Fruit fly (Drosophila melanogaster) whole organism, embryonic: ENCODE measurements around the gene CG15170.

Experiments used
- Antp ChIP-seq: fragments of 200-800 bp; sonication (Bioruptor generic); optimal IDR thresholded peaks from 3 replicates; lab custom pipeline; 2016; ENCODE audit warnings: missing biosample characterization, missing genetic modification characterization
- Atf6 ChIP-seq: fragments of 200-800 bp; sonication (Bioruptor generic); IDR thresholded peaks from 2 replicates; pipeline ENCODE4 v1.3.6; 2022; ENCODE audit warnings: missing biosample characterization, missing genetic modification characterization
- Blimp-1 ChIP-seq: fragments of 200-800 bp; sonication (Bioruptor generic); optimal IDR thresholded peaks from 3 replicates; lab custom pipeline; 2018; ENCODE audit warnings: missing biosample characterization, missing genetic modification characterization, mild to moderate bottlenecking, moderate library complexity, missing genetic modification reagents
- CG10209 ChIP-seq: fragments of 200-800 bp; sonication (Bioruptor generic); optimal IDR thresholded peaks from 3 replicates; lab custom pipeline; 2017; ENCODE audit warnings: missing biosample characterization, mild to moderate bottlenecking, missing genetic modification characterization, missing genetic modification reagents
- CG1024 ChIP-seq: fragments of 200-800 bp; sonication (Bioruptor generic); IDR thresholded peaks from 2 replicates; pipeline ENCODE4 v1.3.6; 2022; ENCODE audit warnings: missing biosample characterization, missing genetic modification characterization
- CG10267 ChIP-seq: fragments of 200-800 bp; sonication (Bioruptor generic); optimal IDR thresholded peaks from 2 replicates; lab custom pipeline; 2018; ENCODE audit warnings: missing biosample characterization, mild to moderate bottlenecking, missing genetic modification characterization, moderate library complexity
- CG10565 ChIP-seq: fragments of 200-800 bp; sonication (Bioruptor generic); optimal IDR thresholded peaks from 3 replicates; lab custom pipeline; 2016; ENCODE audit warnings: missing biosample characterization, mild to moderate bottlenecking, missing genetic modification characterization
- CG11085 ChIP-seq: fragments of 200-800 bp; sonication (Bioruptor generic); IDR thresholded peaks from 2 replicates; pipeline ENCODE4 v1.3.6; 2022; ENCODE audit warnings: missing biosample characterization, missing genetic modification characterization
- CG11695 ChIP-seq: fragments of 200-800 bp; sonication (Bioruptor generic); IDR thresholded peaks from 3 replicates; pipeline ENCODE4 v1.3.6; 2022; ENCODE audit warnings: missing biosample characterization, missing genetic modification characterization
- CG11696 ChIP-seq: fragments of 200-800 bp; sonication (Bioruptor generic); IDR thresholded peaks from 2 replicates; pipeline ENCODE4 v1.3.6; 2022; ENCODE audit warnings: missing biosample characterization, missing genetic modification characterization
- CG13624 ChIP-seq: fragments of 200-800 bp; sonication (Bioruptor generic); optimal IDR thresholded peaks from 2 replicates; lab custom pipeline; 2016; ENCODE audit warnings: missing biosample characterization, missing genetic modification characterization
- CG14710 ChIP-seq: fragments of 200-800 bp; sonication (Bioruptor generic); optimal IDR thresholded peaks from 3 replicates; lab custom pipeline; 2019; ENCODE audit warnings: missing biosample characterization, mild to moderate bottlenecking, missing genetic modification characterization, moderate library complexity
- CG1647 ChIP-seq: fragments of 200-800 bp; sonication (Bioruptor generic); optimal IDR thresholded peaks from 3 replicates; lab custom pipeline; 2016; ENCODE audit warnings: missing biosample characterization, missing genetic modification characterization
- CG18262 ChIP-seq: fragments of 200-800 bp; optimal IDR thresholded peaks from 3 replicates; lab custom pipeline; 2019; ENCODE audit warnings: missing biosample characterization, mild to moderate bottlenecking, missing genetic modification characterization, moderate library complexity
- CG2202 ChIP-seq: fragments of 200-800 bp; sonication (Bioruptor generic); optimal IDR thresholded peaks from 2 replicates; lab custom pipeline; 2018; ENCODE audit warnings: missing biosample characterization, mild to moderate bottlenecking, missing genetic modification characterization
- CG2678 ChIP-seq: fragments of 200-800 bp; sonication (Bioruptor generic); optimal IDR thresholded peaks from 3 replicates; lab custom pipeline; 2019; ENCODE audit warnings: missing biosample characterization, mild to moderate bottlenecking, missing genetic modification characterization, moderate library complexity
- CG2889 ChIP-seq: fragments of 200-800 bp; sonication (Bioruptor generic); IDR thresholded peaks from 3 replicates; pipeline ENCODE4 v1.3.6; 2022; ENCODE audit warnings: missing biosample characterization, missing genetic modification characterization
- CG30431 ChIP-seq: fragments of 200-800 bp; sonication (Bioruptor generic); optimal IDR thresholded peaks from 2 replicates; lab custom pipeline; 2017; ENCODE audit warnings: missing biosample characterization, missing genetic modification characterization
- CG4282 ChIP-seq: fragments of 200-800 bp; sonication (Bioruptor generic); optimal IDR thresholded peaks from 2 replicates; lab custom pipeline; 2016; ENCODE audit warnings: missing biosample characterization, missing genetic modification characterization
- CG6813 ChIP-seq: fragments of 200-800 bp; sonication (Bioruptor generic); optimal IDR thresholded peaks from 2 replicates; lab custom pipeline; 2017; ENCODE audit warnings: missing biosample characterization, missing genetic modification characterization, mild to moderate bottlenecking, moderate library complexity, missing genetic modification reagents
- CG7372 ChIP-seq: fragments of 200-800 bp; sonication (Bioruptor generic); IDR thresholded peaks from 2 replicates; pipeline ENCODE4 v1.3.6; 2022; ENCODE audit warnings: missing biosample characterization, missing genetic modification characterization
- CG8478 ChIP-seq: fragments of >200 bp; optimal IDR thresholded peaks from 2 replicates; lab custom pipeline; 2018
- CG9876 ChIP-seq: fragments of 200-800 bp; sonication (Bioruptor generic); optimal IDR thresholded peaks from 2 replicates; lab custom pipeline; 2016; ENCODE audit warnings: missing biosample characterization, missing genetic modification characterization
- CHES-1-like ChIP-seq: fragments of 200-800 bp; sonication (Bioruptor generic); optimal IDR thresholded peaks from 2 replicates; lab custom pipeline; 2016; ENCODE audit warnings: missing biosample characterization, missing genetic modification characterization
- Dll ChIP-seq: fragments of 200-800 bp; sonication (Bioruptor generic); IDR thresholded peaks from 4 replicates; pipeline ENCODE4 v1.3.6; 2022; ENCODE audit warnings: missing biosample characterization, missing genetic modification characterization; ENCODE audit not compliant: partially characterized antibody
- Ets65A ChIP-seq: fragments of 200-800 bp; sonication (Bioruptor generic); peaks from one replicate; lab custom pipeline; 2016; ENCODE audit warnings: missing biosample characterization, missing genetic modification characterization
- Fer1 ChIP-seq: fragments of 200-800 bp; sonication (Bioruptor generic); optimal IDR thresholded peaks from 2 replicates; lab custom pipeline; 2017; ENCODE audit warnings: missing biosample characterization, mild to moderate bottlenecking, missing genetic modification characterization
- HLHmδ ChIP-seq: fragments of 200-800 bp; sonication (Bioruptor generic); optimal IDR thresholded peaks from 2 replicates; lab custom pipeline; 2018; ENCODE audit warnings: missing biosample characterization, mild to moderate bottlenecking, missing genetic modification characterization, moderate library complexity
- Jarid2 ChIP-seq: fragments of 200-800 bp; sonication (Bioruptor generic); optimal IDR thresholded peaks from 3 replicates; lab custom pipeline; 2017; ENCODE audit warnings: mild to moderate bottlenecking, missing biosample characterization, missing genetic modification reagents, missing genetic modification characterization
- Lpt ChIP-seq: fragments of >200 bp; optimal IDR thresholded peaks from 2 replicates; lab custom pipeline; 2018; ENCODE audit warnings: missing biosample characterization, missing genetic modification characterization
- NC2β ChIP-seq: fragments of 200-800 bp; sonication (Bioruptor generic); optimal IDR thresholded peaks from 2 replicates; lab custom pipeline; 2016; ENCODE audit warnings: missing biosample characterization, missing genetic modification characterization
- Optix ChIP-seq: fragments of 200-800 bp; sonication (Bioruptor generic); IDR thresholded peaks from 3 replicates; pipeline ENCODE4 v1.3.6; 2022; ENCODE audit warnings: missing biosample characterization, missing genetic modification characterization
- Taf1 ChIP-seq: fragments of 200-800 bp; sonication (Bioruptor generic); IDR thresholded peaks from 2 replicates; pipeline ENCODE4 v1.3.6; 2022; ENCODE audit warnings: missing biosample characterization, missing genetic modification characterization
- bsh ChIP-seq, 2 experiments: fragments of 200-800 bp; sonication (Bioruptor generic); optimal IDR thresholded peaks; 2 replicates each; lab custom pipeline; 2017 to 2018; ENCODE audit warnings: mild to moderate bottlenecking in 2 of 2, missing biosample characterization in 2 of 2, missing genetic modification characterization in 2 of 2, moderate library complexity in 1 of 2
- cas ChIP-seq: fragments of 200-800 bp; sonication (Bioruptor generic); IDR thresholded peaks from 2 replicates; pipeline ENCODE4 v1.3.6; 2022; ENCODE audit warnings: missing biosample characterization, missing genetic modification characterization
- crp ChIP-seq, 2 experiments: fragments of 200-800 bp; sonication (Bioruptor generic); optimal IDR thresholded peaks; 2 replicates in 1 of 2; 3 replicates in 1 of 2; lab custom pipeline; 2017; ENCODE audit warnings: missing biosample characterization in 2 of 2, missing genetic modification characterization in 2 of 2, mild to moderate bottlenecking in 1 of 2, moderate library complexity in 1 of 2
- dmrt99B ChIP-seq: fragments of 200-800 bp; sonication (Bioruptor generic); optimal IDR thresholded peaks from 2 replicates; lab custom pipeline; 2018; ENCODE audit warnings: missing biosample characterization, mild to moderate bottlenecking, missing genetic modification characterization, moderate library complexity
- fd102C ChIP-seq: fragments of 200-800 bp; sonication (Bioruptor generic); optimal IDR thresholded peaks from 2 replicates; lab custom pipeline; 2018; ENCODE audit warnings: missing biosample characterization, mild to moderate bottlenecking, missing genetic modification characterization, moderate library complexity
- fru ChIP-seq: fragments of >200 bp; optimal IDR thresholded peaks from 2 replicates; lab custom pipeline; 2017
- jigr1 ChIP-seq: fragments of 200-800 bp; sonication (Bioruptor generic); IDR thresholded peaks from 3 replicates; pipeline ENCODE4 v1.3.6; 2022; ENCODE audit warnings: missing biosample characterization, missing genetic modification characterization
- jing ChIP-seq: fragments of 200-800 bp; sonication (Bioruptor generic); optimal IDR thresholded peaks from 2 replicates; lab custom pipeline; 2018; ENCODE audit warnings: missing biosample characterization, mild to moderate bottlenecking, missing genetic modification characterization
- nau ChIP-seq: fragments of 200-800 bp; sonication (Bioruptor generic); optimal IDR thresholded peaks from 3 replicates; lab custom pipeline; 2017; ENCODE audit warnings: missing biosample characterization, mild to moderate bottlenecking, missing genetic modification characterization, missing genetic modification reagents
- pfk ChIP-seq: fragments of 200-800 bp; sonication (Bioruptor generic); optimal IDR thresholded peaks from 2 replicates; lab custom pipeline; 2018; ENCODE audit warnings: missing biosample characterization, mild to moderate bottlenecking, missing genetic modification characterization, moderate library complexity
- pho ChIP-seq: fragments of 200-800 bp; sonication (Bioruptor generic); optimal IDR thresholded peaks from 2 replicates; lab custom pipeline; 2016; ENCODE audit warnings: missing biosample characterization, missing genetic modification characterization
- pita ChIP-seq: fragments of 200-800 bp; sonication (Bioruptor generic); optimal IDR thresholded peaks from 2 replicates; lab custom pipeline; 2017; ENCODE audit warnings: missing biosample characterization, mild to moderate bottlenecking, missing genetic modification characterization
- repo ChIP-seq: fragments of 200-800 bp; sonication (Bioruptor generic); optimal IDR thresholded peaks from 2 replicates; lab custom pipeline; 2016; ENCODE audit warnings: missing biosample characterization, missing genetic modification characterization
- slbo ChIP-seq: fragments of 200-800 bp; sonication (Bioruptor generic); IDR thresholded peaks from 2 replicates; pipeline ENCODE4 v1.3.6; 2022; ENCODE audit warnings: missing biosample characterization, missing genetic modification characterization
- slp2 ChIP-seq: fragments of 200-800 bp; sonication (Bioruptor generic); optimal IDR thresholded peaks from 2 replicates; lab custom pipeline; 2016; ENCODE audit warnings: missing biosample characterization, missing genetic modification characterization
- tgo ChIP-seq: fragments of 200-800 bp; sonication (Bioruptor generic); IDR thresholded peaks from 3 replicates; pipeline ENCODE4 v1.3.6; 2022; ENCODE audit warnings: missing biosample characterization, missing genetic modification characterization
- vvl ChIP-seq: fragments of 200-800 bp; sonication (Bioruptor generic); IDR thresholded peaks from 2 replicates; pipeline ENCODE4 v1.3.6; 2022; ENCODE audit warnings: missing biosample characterization, missing genetic modification characterization

Gene CG15170

DNA sequence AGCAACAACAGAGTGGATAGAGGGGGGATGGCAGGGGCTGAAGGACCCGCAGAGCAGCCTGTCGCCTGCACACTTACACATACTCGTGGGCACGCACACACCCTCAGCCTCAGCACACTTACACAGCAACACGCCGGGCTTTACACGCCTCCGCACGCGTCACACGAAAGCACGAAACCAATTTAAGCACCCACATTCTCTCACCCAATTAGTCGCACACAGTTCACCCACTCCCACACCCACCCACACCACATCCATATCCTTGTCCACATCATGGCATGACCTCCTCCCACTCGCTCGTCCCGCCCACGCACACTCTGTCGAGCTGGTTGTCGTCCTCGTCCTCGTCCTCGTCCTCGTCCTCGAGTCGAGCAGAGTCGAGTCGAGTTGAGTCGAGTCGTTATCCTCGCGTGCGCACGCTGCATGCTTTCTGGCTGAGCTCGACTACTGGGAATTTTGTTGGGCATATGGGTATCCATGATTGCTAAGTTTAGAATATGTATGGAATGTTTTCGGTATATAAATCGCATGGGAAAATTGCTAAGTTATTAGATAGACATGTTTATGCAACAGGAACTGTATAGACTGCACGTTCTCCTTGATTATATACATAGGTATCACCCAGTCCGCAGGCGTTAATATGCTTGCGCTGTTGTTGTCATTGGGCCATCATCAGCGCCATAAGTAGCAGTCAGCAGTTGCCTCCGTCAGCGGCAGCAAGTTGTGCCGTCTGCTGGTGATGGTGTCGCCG, 22.0 kb upstream of the CG15170 start (continued):
- TF ChIP-seq jing (GFP tag; lab: Kevin White, UChicago) = peak; percentile 64
- TF ChIP-seq CG10267 (tag; lab: Kevin White, UChicago) = peak; percentile 58
- peak; percentile 80 for TF ChIP-seq pho
- peak; percentile 71 for TF ChIP-seq Taf1 (GFP tag; lab: Robert Waterston, UW)
- TF ChIP-seq Optix = peak; percentile 88
- peak; percentile 68; the same call in 2 of the 3 replicates for TF ChIP-seq jigr1 (GFP tag; lab: Robert Waterston, UW)
- TF ChIP-seq pfk (GFP tag; lab: Kevin White, UChicago) = no peak
- TF ChIP-seq CG11085 (GFP tag; lab: Robert Waterston, UW) = peak; percentile 75
- TF ChIP-seq CG9876 = peak; percentile 62
- TF ChIP-seq dmrt99B (tag; lab: Kevin White, UChicago) = peak; percentile 88
- peak; percentile 74; the same call in 2 of the 3 replicates for TF ChIP-seq CG2889 (GFP tag; lab: Robert Waterston, UW)
- peak; percentile 89 for TF ChIP-seq Fer1 (GFP tag; lab: Kevin White, UChicago)
- TF ChIP-seq nau (GFP tag; lab: Kevin White, UChicago) = peak; percentile 62
- peak; percentile 93 for TF ChIP-seq slbo (GFP tag; lab: Robert Waterston, UW)
- TF ChIP-seq CG7372 (GFP tag; lab: Robert Waterston, UW) = peak; percentile 79
- peak; percentile 80 for TF ChIP-seq CHES-1-like (GFP tag; lab: Kevin White, UChicago)
- no peak for TF ChIP-seq fd102C (GFP tag; lab: Kevin White, UChicago)
- TF ChIP-seq CG1647 (GFP tag; lab: Kevin White, UChicago) = peak; percentile 66
- TF ChIP-seq CG4282 (GFP tag; lab: Kevin White, UChicago) = no peak
- peak; percentile 57 for TF ChIP-seq repo (GFP tag; lab: Kevin White, UChicago)
- TF ChIP-seq crp (GFP tag; optimal IDR thresholded peaks at IDR 0.05; lab: Kevin White, UChicago) = peak in 1 of 2 experiments; percentile 24
- peak; percentile 70 for TF ChIP-seq CG6813 (GFP tag; lab: Kevin White, UChicago)
- TF ChIP-seq CG2678 = peak; percentile 90
- peak; percentile 28 for TF ChIP-seq Jarid2 (GFP tag; lab: Kevin White, UChicago)
- no peak for TF ChIP-seq fru
- TF ChIP-seq CG30431 (GFP tag; lab: Kevin White, UChicago) = peak; percentile 43
- TF ChIP-seq Ets65A (GFP tag; lab: Kevin White, UChicago) = peak; percentile 94
- TF ChIP-seq CG14710 (tag; lab: Kevin White, UChicago) = peak; percentile 51
- TF ChIP-seq bsh (GFP tag; optimal IDR thresholded peaks at IDR 0.05; lab: Kevin White, UChicago) = peak; percentile 44 to 81
- TF ChIP-seq CG11695 = peak; percentile 75
- no peak for TF ChIP-seq pita (GFP tag; lab: Kevin White, UChicago)
- peak; percentile 88 for TF ChIP-seq tgo
- TF ChIP-seq vvl (GFP tag; lab: Robert Waterston, UW) = peak; percentile 89
- peak; percentile 85 for TF ChIP-seq CG13624 (GFP tag; lab: Kevin White, UChicago)
- peak; percentile 86 for TF ChIP-seq Antp (GFP tag; lab: Kevin White, UChicago)
- TF ChIP-seq slp2 (GFP tag; lab: Kevin White, UChicago) = peak; percentile 69
- peak; percentile 73 for TF ChIP-seq CG1024 (GFP tag; lab: Robert Waterston, UW)
- peak; percentile 75 for TF ChIP-seq CG18262 (tag; lab: Kevin White, UChicago)
- TF ChIP-seq Lpt (GFP tag; lab: Kevin White, UChicago) = no peak
- peak; percentile 67 for TF ChIP-seq Blimp-1
- TF ChIP-seq CG10209 (GFP tag; lab: Kevin White, UChicago) = peak; percentile 82
- TF ChIP-seq Atf6 (GFP tag; lab: Robert Waterston, UW) = peak; percentile 92
- TF ChIP-seq CG10565 (GFP tag; lab: Kevin White, UChicago) = no peak
- TF ChIP-seq CG8478 (lab: Kevin White, UChicago) = no peak
- TF ChIP-seq Dll (GFP tag; lab: Robert Waterston, UW) = no peak
- TF ChIP-seq cas (GFP tag; lab: Robert Waterston, UW) = peak; percentile 83
- 0 out of 2 replicates have a peak, but pooled peaks have one; percentile 32 for TF ChIP-seq CG11696 (GFP tag; lab: Robert Waterston, UW)
- no peak for TF ChIP-seq HLHmδ (GFP tag; lab: Kevin White, UChicago)
- TF ChIP-seq NC2β (GFP tag; lab: Kevin White, UChicago) = peak; percentile 56
- peak; percentile 5 for TF ChIP-seq CG2202
